Worm (Caenorhabditis elegans): Measurements from ENCODE around the gene lhfp-4.

DNA sequence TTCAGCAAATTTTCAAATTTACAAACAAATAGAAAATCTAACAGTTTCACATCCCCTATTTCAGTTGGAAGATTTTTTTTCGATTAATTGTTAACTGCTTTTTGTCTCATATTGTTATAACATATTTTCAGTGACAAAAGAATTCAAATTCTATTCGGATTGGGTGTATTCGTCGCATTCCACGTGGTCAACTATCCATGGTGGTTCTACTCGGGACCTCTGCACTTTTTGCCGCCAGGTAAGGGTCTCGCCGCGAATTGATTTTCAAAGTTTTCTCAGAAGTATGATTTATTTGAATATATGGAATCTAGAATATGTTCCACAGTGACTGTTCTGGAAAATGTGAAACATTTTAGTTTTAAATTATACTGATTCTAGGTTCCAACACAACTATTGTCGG, 26.8 kb upstream of the lhfp-4 start:
- no peak for TF ChIP-seq him-1 (tag; optimal IDR thresholded peaks at IDR 0.05)
- TF ChIP-seq dao-5 (tag; optimal IDR thresholded peaks at IDR 0.05) = no peak

All from whole organism, L4/young adult.